Fruit fly (Drosophila melanogaster) whole organism, embryonic: ENCODE results near the gene Prm.

Experiments used
- Bteb2 ChIP-seq: fragments of 200-800 bp; sonication (Bioruptor generic); optimal IDR thresholded peaks from 2 replicates; lab custom pipeline; 2016; ENCODE audit warnings: missing biosample characterization, missing genetic modification characterization
- CG10321 ChIP-seq: fragments of 200-800 bp; sonication (Bioruptor generic); IDR thresholded peaks from 2 replicates; pipeline ENCODE4 v1.3.6; 2022; ENCODE audit warnings: missing biosample characterization, missing genetic modification characterization
- CG11247 ChIP-seq: fragments of 200-800 bp; sonication (Bioruptor generic); IDR thresholded peaks from 2 replicates; pipeline ENCODE4 v1.3.6; 2022; ENCODE audit warnings: missing biosample characterization, missing genetic modification characterization
- CG12299 ChIP-seq: fragments of 200-800 bp; sonication (Bioruptor generic); optimal IDR thresholded peaks from 2 replicates; lab custom pipeline; 2018; ENCODE audit warnings: missing biosample characterization, mild to moderate bottlenecking, missing genetic modification characterization
- CG14965 ChIP-seq: fragments of 200-800 bp; sonication (Bioruptor generic); optimal IDR thresholded peaks from 2 replicates; lab custom pipeline; 2016; ENCODE audit warnings: missing biosample characterization, missing genetic modification characterization, borderline replicate concordance
- CG15479 ChIP-seq: fragments of 200-800 bp; sonication (Bioruptor generic); optimal IDR thresholded peaks from 3 replicates; lab custom pipeline; 2019; ENCODE audit warnings: missing biosample characterization, mild to moderate bottlenecking, missing genetic modification characterization, moderate library complexity
- CG1792 ChIP-seq: fragments of 200-800 bp; sonication (Bioruptor generic); optimal IDR thresholded peaks from 2 replicates; lab custom pipeline; 2016; ENCODE audit warnings: missing biosample characterization, missing genetic modification characterization
- CG31441 ChIP-seq: fragments of 200-800 bp; sonication (Bioruptor generic); IDR thresholded peaks from 2 replicates; pipeline ENCODE4 v1.3.6; 2022; ENCODE audit warnings: missing biosample characterization, missing genetic modification characterization
- CG42726 ChIP-seq: fragments of 200-800 bp; sonication (Bioruptor generic); IDR thresholded peaks from 2 replicates; pipeline ENCODE4 v1.3.6; 2022; ENCODE audit warnings: missing biosample characterization, missing genetic modification characterization; ENCODE audit not compliant: partially characterized antibody
- CG4328 ChIP-seq: fragments of 200-800 bp; sonication (Bioruptor generic); optimal IDR thresholded peaks from 3 replicates; lab custom pipeline; 2017; ENCODE audit warnings: missing biosample characterization, missing genetic modification reagents, missing genetic modification characterization
- CG43689 ChIP-seq: fragments of 200-800 bp; sonication (Bioruptor generic); IDR thresholded peaks from 2 replicates; pipeline ENCODE4 v1.3.6; 2022; ENCODE audit warnings: missing biosample characterization, missing genetic modification characterization
- CG6683 ChIP-seq: fragments of 200-800 bp; sonication (Bioruptor generic); optimal IDR thresholded peaks from 2 replicates; lab custom pipeline; 2017; ENCODE audit warnings: missing biosample characterization, mild to moderate bottlenecking, missing genetic modification characterization, missing genetic modification reagents
- CG8388 ChIP-seq: fragments of 200-800 bp; sonication (Bioruptor generic); optimal IDR thresholded peaks from 2 replicates; lab custom pipeline; 2019; ENCODE audit warnings: missing biosample characterization, mild to moderate bottlenecking, missing genetic modification characterization, moderate library complexity
- CoRest ChIP-seq: fragments of 200-800 bp; sonication (Bioruptor generic); optimal IDR thresholded peaks from 3 replicates; lab custom pipeline; 2018; ENCODE audit warnings: missing biosample characterization, mild to moderate bottlenecking, missing genetic modification characterization, moderate library complexity
- D ChIP-seq, 2 experiments: fragments of 200-800 bp in 1 of 2; fragments of >200 bp in 1 of 2; sonication (Bioruptor generic) in 1 of 2; optimal IDR thresholded peaks; 2 replicates in 1 of 2; 3 replicates in 1 of 2; lab custom pipeline; 2017; ENCODE audit warnings: mild to moderate bottlenecking in 1 of 2, missing biosample characterization in 1 of 2, missing genetic modification characterization in 1 of 2, missing genetic modification reagents in 1 of 2
- Dbx ChIP-seq: fragments of 200-800 bp; sonication (Bioruptor generic); IDR thresholded peaks from 3 replicates; pipeline ENCODE4 v1.3.6; 2022; ENCODE audit warnings: missing biosample characterization, missing genetic modification characterization
- Dref ChIP-seq: fragments of 200-800 bp; sonication (Bioruptor generic); IDR thresholded peaks from 2 replicates; pipeline ENCODE4 v1.3.6; 2022; ENCODE audit warnings: missing biosample characterization, missing genetic modification characterization
- H15 ChIP-seq: fragments of 200-800 bp; sonication (Bioruptor generic); IDR thresholded peaks from 3 replicates; pipeline ENCODE4 v1.3.6; 2022; ENCODE audit warnings: missing biosample characterization, missing genetic modification characterization
- Hmx ChIP-seq: fragments of 200-800 bp; sonication (Bioruptor generic); optimal IDR thresholded peaks from 2 replicates; lab custom pipeline; 2016; ENCODE audit warnings: missing biosample characterization, missing genetic modification characterization
- Hr78 ChIP-seq, 2 experiments: fragments of 200-800 bp in 1 of 2; fragments of >200 bp in 1 of 2; sonication (Bioruptor generic) in 1 of 2; optimal IDR thresholded peaks; 2 replicates each; lab custom pipeline; 2017 to 2019; ENCODE audit warnings: missing biosample characterization in 2 of 2, missing genetic modification characterization in 2 of 2, mild to moderate bottlenecking in 1 of 2, moderate library complexity in 1 of 2
- Kr ChIP-seq: fragments of 200-800 bp; sonication (Bioruptor generic); optimal IDR thresholded peaks from 2 replicates; lab custom pipeline; 2017; ENCODE audit warnings: missing biosample characterization, mild to moderate bottlenecking, missing genetic modification characterization
- MTF-1 ChIP-seq: fragments of 200-800 bp; sonication (Bioruptor generic); optimal IDR thresholded peaks from 2 replicates; lab custom pipeline; 2018; ENCODE audit warnings: missing biosample characterization, mild to moderate bottlenecking, missing genetic modification characterization, borderline replicate concordance
- Myb ChIP-seq: fragments of 200-800 bp; sonication (Bioruptor generic); optimal IDR thresholded peaks from 2 replicates; lab custom pipeline; 2016; ENCODE audit warnings: missing biosample characterization, missing genetic modification characterization
- Neu2 ChIP-seq: fragments of 200-800 bp; sonication (Bioruptor generic); optimal IDR thresholded peaks from 3 replicates; lab custom pipeline; 2016; ENCODE audit warnings: missing biosample characterization, missing genetic modification characterization, borderline replicate concordance
- Nf-YA ChIP-seq: fragments of 200-800 bp; sonication (Bioruptor generic); IDR thresholded peaks from 2 replicates; pipeline ENCODE4 v1.3.6; 2022; ENCODE audit warnings: missing biosample characterization, missing genetic modification characterization
- Six4 ChIP-seq: fragments of 200-800 bp; sonication (Bioruptor generic); optimal IDR thresholded peaks from 2 replicates; lab custom pipeline; 2016; ENCODE audit warnings: missing biosample characterization, missing genetic modification characterization
- Sry-β ChIP-seq: fragments of 200-800 bp; sonication (Bioruptor generic); optimal IDR thresholded peaks from 2 replicates; lab custom pipeline; 2018; ENCODE audit warnings: missing biosample characterization, mild to moderate bottlenecking, missing genetic modification characterization, moderate library complexity
- Ssrp ChIP-seq: fragments of 200-800 bp; sonication (Bioruptor generic); optimal IDR thresholded peaks from 2 replicates; lab custom pipeline; 2018; ENCODE audit warnings: missing biosample characterization, mild to moderate bottlenecking, missing genetic modification characterization, moderate library complexity
- ab ChIP-seq: fragments of 200-800 bp; sonication (Bioruptor generic); optimal IDR thresholded peaks from 2 replicates; lab custom pipeline; 2016; ENCODE audit warnings: missing biosample characterization, missing genetic modification characterization
- al ChIP-seq: fragments of 200-800 bp; sonication (Bioruptor generic); IDR thresholded peaks from 2 replicates; pipeline ENCODE4 v1.3.6; 2022; ENCODE audit warnings: missing biosample characterization, missing genetic modification characterization
- bcd ChIP-seq: fragments of 200-800 bp; sonication (Bioruptor generic); optimal IDR thresholded peaks from 2 replicates; lab custom pipeline; 2017; ENCODE audit warnings: missing biosample characterization, mild to moderate bottlenecking, missing genetic modification characterization
- croc ChIP-seq: fragments of 200-800 bp; sonication (Bioruptor generic); conservative IDR thresholded peaks from 3 replicates; pipeline ENCODE4 v1.3.6; 2022; ENCODE audit warnings: missing biosample characterization, missing genetic modification characterization
- crol ChIP-seq: fragments of 200-800 bp; sonication (Bioruptor generic); IDR thresholded peaks from 2 replicates; pipeline ENCODE4 v1.3.6; 2022; ENCODE audit warnings: missing biosample characterization, missing genetic modification characterization
- exex ChIP-seq: fragments of 200-800 bp; sonication (Bioruptor generic); optimal IDR thresholded peaks from 4 replicates; lab custom pipeline; 2018; ENCODE audit warnings: missing biosample characterization, mild to moderate bottlenecking, missing genetic modification characterization, moderate library complexity
- grn ChIP-seq: fragments of 200-800 bp; sonication (Bioruptor generic); optimal IDR thresholded peaks from 3 replicates; lab custom pipeline; 2017; ENCODE audit warnings: missing biosample characterization, missing genetic modification characterization
- gro ChIP-seq: fragments of 200-800 bp; sonication (Bioruptor generic); optimal IDR thresholded peaks from 2 replicates; lab custom pipeline; 2016; ENCODE audit warnings: missing biosample characterization, missing genetic modification characterization
- gsb ChIP-seq: fragments of 200-800 bp; sonication (Bioruptor generic); IDR thresholded peaks from 2 replicates; pipeline ENCODE4 v1.3.6; 2022; ENCODE audit warnings: missing biosample characterization, missing genetic modification characterization
- ind ChIP-seq: fragments of 200-800 bp; sonication (Bioruptor generic); optimal IDR thresholded peaks from 3 replicates; lab custom pipeline; 2016; ENCODE audit warnings: missing biosample characterization, missing genetic modification characterization
- lilli ChIP-seq: fragments of 200-800 bp; sonication (Bioruptor generic); optimal IDR thresholded peaks from 3 replicates; lab custom pipeline; 2016; ENCODE audit warnings: missing biosample characterization, missing genetic modification characterization
- luna ChIP-seq: fragments of 200-800 bp; sonication (Bioruptor generic); optimal IDR thresholded peaks from 2 replicates; lab custom pipeline; 2016; ENCODE audit warnings: missing biosample characterization, missing genetic modification characterization
- nerfin-2 ChIP-seq: fragments of 200-800 bp; sonication (Bioruptor generic); IDR thresholded peaks from 2 replicates; pipeline ENCODE4 v1.3.6; 2022; ENCODE audit warnings: missing biosample characterization, missing genetic modification characterization; ENCODE audit not compliant: partially characterized antibody
- odd ChIP-seq: fragments of 200-800 bp; sonication (Bioruptor generic); optimal IDR thresholded peaks from 2 replicates; lab custom pipeline; 2017; ENCODE audit warnings: missing biosample characterization, mild to moderate bottlenecking, missing genetic modification characterization
- ranshi ChIP-seq: fragments of 200-800 bp; sonication (Bioruptor generic); IDR thresholded peaks from 2 replicates; pipeline ENCODE4 v1.3.6; 2022; ENCODE audit warnings: missing biosample characterization, missing genetic modification characterization
- slp2 ChIP-seq: fragments of 200-800 bp; sonication (Bioruptor generic); optimal IDR thresholded peaks from 2 replicates; lab custom pipeline; 2016; ENCODE audit warnings: missing biosample characterization, missing genetic modification characterization
- so ChIP-seq: fragments of 200-800 bp; sonication (Bioruptor generic); IDR thresholded peaks from 3 replicates; pipeline ENCODE4 v1.3.6; 2022; ENCODE audit warnings: missing biosample characterization, missing genetic modification characterization
- sob ChIP-seq: fragments of 200-800 bp; sonication (Bioruptor generic); IDR thresholded peaks from 2 replicates; pipeline ENCODE4 v1.3.6; 2022; ENCODE audit warnings: missing biosample characterization, missing genetic modification characterization
- stc ChIP-seq: fragments of 200-800 bp; sonication (Bioruptor generic); IDR thresholded peaks from 2 replicates; pipeline ENCODE4 v1.3.6; 2022; ENCODE audit warnings: missing biosample characterization, missing genetic modification characterization
- trem ChIP-seq: fragments of 200-800 bp; optimal IDR thresholded peaks from 3 replicates; lab custom pipeline; 2019; ENCODE audit warnings: missing biosample characterization, mild to moderate bottlenecking, missing genetic modification characterization, moderate library complexity
- zfh1 ChIP-seq: fragments of 200-800 bp; sonication (Bioruptor generic); IDR thresholded peaks from 3 replicates; pipeline ENCODE4 v1.3.6; 2022; ENCODE audit warnings: missing biosample characterization, missing genetic modification characterization

The Prm gene

dm6 chr3L:8700643-8701208 is 44.4 kb downstream of the Prm start (continued):
- TF ChIP-seq CG14965 (GFP tag; lab: Kevin White, UChicago) (peak; percentile 34), CG8388 (GFP tag; lab: Kevin White, UChicago) (peak; percentile 74), D (optimal IDR thresholded peaks at IDR 0.05; lab: Kevin White, UChicago) (no peak), D (GFP tag; optimal IDR thresholded peaks at IDR 0.05; lab: Kevin White, UChicago) (peak; percentile 43), Sry-β (GFP tag; lab: Kevin White, UChicago) (no peak), CoRest (tag; lab: Kevin White, UChicago) (peak; percentile 90), MTF-1 (no peak), Ssrp (tag; lab: Kevin White, UChicago) (peak; percentile 71), CG43689 (no peak), lilli (peak; percentile 92), Myb (GFP tag; lab: Kevin White, UChicago) (peak; percentile 72), odd (GFP tag; lab: Kevin White, UChicago) (peak; percentile 67), CG31441 (GFP tag; lab: Robert Waterston, UW) (peak; percentile 82), croc (GFP tag; lab: Robert Waterston, UW) (no peak; the same call in 2 of the 3 replicates), ranshi (GFP tag; lab: Robert Waterston, UW) (peak; percentile 64; the same call in 1 of the 2 replicates), stc (GFP tag; lab: Robert Waterston, UW) (peak; percentile 65), CG11247 (GFP tag; lab: Robert Waterston, UW) (peak; percentile 62; the same call in 1 of the 2 replicates), exex (tag; lab: Kevin White, UChicago) (peak; percentile 77), sob (GFP tag; lab: Robert Waterston, UW) (no peak; the same call in none of the 2 replicates), CG42726 (no peak), bcd (GFP tag; lab: Kevin White, UChicago) (peak; percentile 84), crol (no peak), Hr78 (GFP tag; optimal IDR thresholded peaks at IDR 0.05; lab: Kevin White, UChicago) (peak in 1 of 2 experiments; percentile 72), CG10321 (GFP tag; lab: Robert Waterston, UW) (no peak), Kr (GFP tag; lab: Kevin White, UChicago) (no peak), ab (GFP tag; lab: Kevin White, UChicago) (peak; percentile 36), ind (GFP tag; lab: Kevin White, UChicago) (peak; percentile 79), al (GFP tag; lab: Robert Waterston, UW) (peak; percentile 55), so (GFP tag; lab: Robert Waterston, UW) (peak; percentile 33; the same call in 1 of the 3 replicates), Bteb2 (GFP tag; lab: Kevin White, UChicago) (peak; percentile 78), CG12299 (tag; lab: Kevin White, UChicago) (peak; percentile 25), Nf-YA (GFP tag; lab: Robert Waterston, UW) (peak; percentile 64), nerfin-2 (GFP tag; lab: Robert Waterston, UW) (no peak), slp2 (GFP tag; lab: Kevin White, UChicago) (peak; percentile 82), CG4328 (GFP tag; lab: Kevin White, UChicago) (peak; percentile 16), CG1792 (GFP tag; lab: Kevin White, UChicago) (peak; percentile 59), H15 (peak; percentile 45; the same call in 1 of the 3 replicates), Six4 (peak; percentile 76), Dref (no peak), grn (GFP tag; lab: Kevin White, UChicago) (peak; percentile 99), CG15479 (GFP tag; lab: Kevin White, UChicago) (no peak), luna (GFP tag; lab: Kevin White, UChicago) (peak; percentile 51), gsb (peak; percentile 48; the same call in 1 of the 2 replicates), zfh1 (GFP tag; lab: Robert Waterston, UW) (peak; percentile 68; the same call in 2 of the 3 replicates), gro (GFP tag; lab: Kevin White, UChicago) (peak; percentile 19), CG6683 (GFP tag; lab: Kevin White, UChicago) (peak; percentile 55), Neu2 (GFP tag; lab: Kevin White, UChicago) (no peak), Dbx (GFP tag; lab: Robert Waterston, UW) (peak; percentile 69; the same call in 2 of the 3 replicates), trem (tag; lab: Kevin White, UChicago) (peak; percentile 43), Hmx (GFP tag; lab: Kevin White, UChicago) (peak; percentile 75)
